Worm (Caenorhabditis elegans): ENCODE measurements around the gene Y53F4B.17.

Y53F4B.17 gene

DNA sequence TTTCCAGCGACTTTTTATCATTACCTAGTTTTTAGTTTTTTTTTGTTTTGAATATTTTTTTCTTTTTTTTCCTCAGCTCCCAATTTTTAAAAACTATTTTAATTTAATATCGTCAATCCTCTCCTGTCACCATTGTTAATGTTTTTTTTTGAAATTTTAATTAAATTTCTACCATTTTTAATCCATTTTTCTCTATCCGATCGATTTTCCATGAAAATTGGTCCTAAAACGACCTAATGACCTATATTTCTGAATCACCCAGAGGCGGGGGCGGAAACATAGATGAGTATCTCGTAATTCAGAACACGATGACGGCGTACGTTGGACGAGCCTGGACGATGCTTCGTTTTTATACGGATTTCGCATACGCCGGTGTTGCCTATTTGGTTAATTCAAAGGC is 51.4 kb downstream of the Y53F4B.17 start, which contains the start of gene Y53F4B.39:
Gene Y53F4B.39, plus strand, starts transcription at position 301 of the 400 bp plus-strand sequence.
- TF ChIP-seq rec-8 (tag; optimal IDR thresholded peaks at IDR 0.05) (no peak), egrh-3 (GFP tag; IDR thresholded peaks at IDR 0.05) (no peak), ztf-28 (GFP tag; IDR thresholded peaks at IDR 0.05) (no peak), lsy-27 (tag; optimal IDR thresholded peaks at IDR 0.05; ENCODE audit: borderline replicate concordance, insufficient read depth) (no peak)

DNA sequence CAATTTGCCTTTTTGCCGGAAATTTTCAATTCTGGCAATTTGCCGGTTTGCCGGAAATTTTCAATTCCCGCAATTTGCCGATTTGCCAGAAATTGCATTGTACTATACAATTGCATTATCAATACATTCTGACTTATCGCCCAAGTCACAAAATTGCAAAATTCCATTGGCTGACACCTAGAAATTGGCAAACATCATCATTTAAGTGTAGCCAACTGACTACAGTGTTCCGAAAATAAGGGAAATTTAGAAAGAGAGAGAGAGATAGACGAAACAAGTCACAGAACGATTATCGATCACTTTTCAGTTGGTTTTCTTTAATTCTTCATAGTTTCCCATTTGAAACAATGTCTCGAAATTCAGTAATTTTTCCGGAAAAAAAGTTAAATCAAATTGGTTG is 52.9 kb downstream of the Y53F4B.17 start:
- TF ChIP-seq Y53F4B.3 (GFP tag; IDR thresholded peaks at IDR 0.05) (no peak), nhr-80 (tag; optimal IDR thresholded peaks at IDR 0.05) (peak; percentile 64), hlh-12 (tag; optimal IDR thresholded peaks at IDR 0.05) (no peak), zim-3 (tag; optimal IDR thresholded peaks at IDR 0.05) (no peak), snpc-1.1 (tag; optimal IDR thresholded peaks at IDR 0.05; ENCODE audit: insufficient read depth) (no peak), nfya-1 (tag; optimal IDR thresholded peaks at IDR 0.05; ENCODE audit: borderline replicate concordance, insufficient read depth) (no peak), cebp-1 (GFP tag; IDR thresholded peaks at IDR 0.05) (no peak), cebp-1 (tag; optimal IDR thresholded peaks at IDR 0.05) (peak; percentile 36), lag-1 (GFP tag; IDR thresholded peaks at IDR 0.05) (no peak), dox-1 (GFP tag; IDR thresholded peaks at IDR 0.05) (0 out of 2 replicates have a peak, but pooled peaks have one; percentile 22), pbrm-1 (GFP tag; IDR thresholded peaks at IDR 0.05) (no peak), Y53G8AR.9 (GFP tag; conservative IDR thresholded peaks at IDR 0.05) (no peak), K12H6.12 (tag; optimal IDR thresholded peaks at IDR 0.05) (no peak), mcd-1 (GFP tag; IDR thresholded peaks at IDR 0.05) (no peak), lin-26 (GFP tag; IDR thresholded peaks at IDR 0.05) (no peak), ekl-4 (GFP tag; IDR thresholded peaks at IDR 0.05) (no peak), attf-3 (GFP tag; conservative IDR thresholded peaks at IDR 0.05) (no peak), ceh-58 (GFP tag; IDR thresholded peaks at IDR 0.05) (no peak), ccch-3 (GFP tag; optimal IDR thresholded peaks at IDR 0.05) (no peak), efl-1 (GFP tag; optimal IDR thresholded peaks at IDR 0.05) (no peak), mxl-1 (tag; optimal IDR thresholded peaks at IDR 0.05) (no peak)

Measured in whole organism, young adult.